Worm (Caenorhabditis elegans) whole organism, L3 larva: ENCODE data around the gene T05C12.11.

Source experiments
- R02D3.7 ChIP-seq: fragments of 150-350 bp; optimal IDR thresholded peaks from 2 replicates; lab custom pipeline; 2014; ENCODE audit warnings: missing biosample characterization, missing genetic modification characterization
- ZK546.5 ChIP-seq: sonication (generic microtip); optimal IDR thresholded peaks from 2 replicates; lab custom pipeline; 2017; ENCODE audit warnings: missing biosample characterization, missing genetic modification characterization
- aly-2 ChIP-seq: fragments of 150-350 bp; optimal IDR thresholded peaks from 2 replicates; lab custom pipeline; 2014; ENCODE audit warnings: missing biosample characterization, missing genetic modification characterization
- ama-1 ChIP-seq: fragments of 150-350 bp; optimal IDR thresholded peaks from 2 replicates; lab custom pipeline; 2018
- ceh-16 ChIP-seq: sonication (generic microtip); optimal IDR thresholded peaks from 2 replicates; lab custom pipeline; 2017; ENCODE audit warnings: missing biosample characterization, missing genetic modification characterization
- ceh-82 ChIP-seq: fragments of 150-350 bp; optimal IDR thresholded peaks from 2 replicates; lab custom pipeline; 2014; ENCODE audit warnings: missing biosample characterization, missing genetic modification characterization
- ceh-9 ChIP-seq: sonication (generic microtip); optimal IDR thresholded peaks from 2 replicates; lab custom pipeline; 2018; ENCODE audit warnings: missing biosample characterization, missing genetic modification characterization
- daf-12 ChIP-seq: fragments of 150-350 bp; optimal IDR thresholded peaks from 2 replicates; lab custom pipeline; 2014; ENCODE audit warnings: missing biosample characterization, missing genetic modification reagents, missing genetic modification characterization
- elt-1 ChIP-seq: fragments of 150-350 bp; optimal IDR thresholded peaks from 2 replicates; lab custom pipeline; 2014; ENCODE audit warnings: missing biosample characterization, missing genetic modification characterization
- elt-2 ChIP-seq: sonication (generic microtip); optimal IDR thresholded peaks from 2 replicates; lab custom pipeline; 2016; ENCODE audit warnings: missing genetic modification reagents, mild to moderate bottlenecking, missing genetic modification characterization, missing compliant biosample characterization
- elt-3 ChIP-seq, 3 experiments: fragments of 150-350 bp in 1 of 3; sonication (generic microtip) in 2 of 3; optimal IDR thresholded peaks; 2 replicates in 2 of 3; 4 replicates in 1 of 3; lab custom pipeline; 2014 to 2017; ENCODE audit warnings: missing biosample characterization in 3 of 3, missing genetic modification characterization in 3 of 3
- eor-1 ChIP-seq, 2 experiments: fragments of 150-350 bp; optimal IDR thresholded peaks; 2 replicates each; lab custom pipeline; 2014 to 2018; ENCODE audit warnings: missing biosample characterization in 2 of 2, missing genetic modification characterization in 2 of 2
- fkh-2 ChIP-seq: fragments of 150-350 bp; optimal IDR thresholded peaks from 2 replicates; lab custom pipeline; 2014; ENCODE audit warnings: missing biosample characterization, missing genetic modification reagents, missing genetic modification characterization
- fos-1 ChIP-seq: fragments of 150-350 bp; optimal IDR thresholded peaks from 2 replicates; lab custom pipeline; 2014; ENCODE audit warnings: missing biosample characterization, missing genetic modification characterization
- hmg-11 ChIP-seq: sonication (generic microtip); optimal IDR thresholded peaks from 2 replicates; lab custom pipeline; 2016; ENCODE audit warnings: missing genetic modification characterization, missing compliant biosample characterization
- jun-1 ChIP-seq: fragments of 150-350 bp; optimal IDR thresholded peaks from 2 replicates; lab custom pipeline; 2014; ENCODE audit warnings: missing biosample characterization, missing genetic modification reagents, missing genetic modification characterization
- lin-39 ChIP-seq: fragments of 150-350 bp; optimal IDR thresholded peaks from 2 replicates; lab custom pipeline; 2018; ENCODE audit warnings: missing biosample characterization, missing genetic modification reagents, missing genetic modification characterization
- mml-1 ChIP-seq: fragments of 150-350 bp; sonication (generic microtip); optimal IDR thresholded peaks from 3 replicates; lab custom pipeline; 2014; ENCODE audit warnings: missing biosample characterization, missing genetic modification characterization
- nhr-23 ChIP-seq: fragments of 150-350 bp; optimal IDR thresholded peaks from 2 replicates; lab custom pipeline; 2014; ENCODE audit warnings: missing biosample characterization, missing genetic modification reagents, missing genetic modification characterization
- nhr-237 ChIP-seq: fragments of 150-350 bp; optimal IDR thresholded peaks from 2 replicates; lab custom pipeline; 2014; ENCODE audit warnings: missing biosample characterization, missing genetic modification characterization
- nhr-28 ChIP-seq: fragments of 150-350 bp; optimal IDR thresholded peaks from 2 replicates; lab custom pipeline; 2014; ENCODE audit warnings: missing biosample characterization, missing genetic modification characterization
- nhr-43 ChIP-seq: sonication (generic microtip); optimal IDR thresholded peaks from 2 replicates; lab custom pipeline; 2016; ENCODE audit warnings: mild to moderate bottlenecking, missing genetic modification characterization, missing compliant biosample characterization; ENCODE audit not compliant: poor library complexity, severe bottlenecking
- nhr-67 ChIP-seq: fragments of 150-350 bp; optimal IDR thresholded peaks from 2 replicates; lab custom pipeline; 2014; ENCODE audit warnings: missing biosample characterization, missing genetic modification characterization
- pha-4 ChIP-seq: fragments of 150-350 bp; optimal IDR thresholded peaks from 2 replicates; lab custom pipeline; 2014; ENCODE audit warnings: missing biosample characterization, missing genetic modification reagents, missing genetic modification characterization
- pqm-1 ChIP-seq: fragments of 150-350 bp; optimal IDR thresholded peaks from 2 replicates; lab custom pipeline; 2017; ENCODE audit warnings: missing biosample characterization, missing genetic modification characterization, inconsistent platforms
- sea-2 ChIP-seq: fragments of 150-350 bp; sonication (generic microtip); optimal IDR thresholded peaks from 4 replicates; lab custom pipeline; 2014; ENCODE audit warnings: missing biosample characterization, missing genetic modification reagents, missing genetic modification characterization
- skn-1 ChIP-seq: fragments of 150-350 bp; optimal IDR thresholded peaks from 2 replicates; lab custom pipeline; 2014; ENCODE audit warnings: missing biosample characterization, missing genetic modification characterization
- snpc-4 ChIP-seq: fragments of 150-350 bp; optimal IDR thresholded peaks from 2 replicates; lab custom pipeline; 2014; ENCODE audit warnings: missing biosample characterization, missing genetic modification characterization
- tbx-2 ChIP-seq: sonication (generic microtip); optimal IDR thresholded peaks from 2 replicates; lab custom pipeline; 2016; ENCODE audit warnings: mild to moderate bottlenecking, missing genetic modification characterization, missing compliant biosample characterization
- unc-39 ChIP-seq: sonication (generic microtip); optimal IDR thresholded peaks from 4 replicates; lab custom pipeline; 2017; ENCODE audit warnings: missing biosample characterization, missing genetic modification characterization
- unc-62 ChIP-seq: fragments of 150-350 bp; sonication (generic microtip); optimal IDR thresholded peaks from 4 replicates; lab custom pipeline; 2014; ENCODE audit warnings: missing biosample characterization, missing genetic modification reagents, missing genetic modification characterization
- ztf-11 ChIP-seq: fragments of 150-350 bp; optimal IDR thresholded peaks from 2 replicates; lab custom pipeline; 2014; ENCODE audit warnings: missing biosample characterization, missing genetic modification characterization
- ztf-4 ChIP-seq: fragments of 150-350 bp; optimal IDR thresholded peaks from 2 replicates; lab custom pipeline; 2014; ENCODE audit warnings: missing biosample characterization, missing genetic modification characterization

Gene T05C12.11

ce11 chrII:8214367-8214766 lies 44.1 kb upstream of the T05C12.11 start, which contains the start of gene M110.10:
M110.10 (minus strand) TSS chrII:8214467.
- TF ChIP-seq pha-4 (peak; percentile 7), elt-1 (tag; lab: Kevin White, UChicago) (no peak)

ce11 chrII:8212680-8213079 lies 42.4 kb upstream of the T05C12.11 start, which contains the start of gene twk-3:
twk-3 (minus strand) TSS chrII:8212780.
- TF ChIP-seq sea-2 (GFP tag; lab: Kevin White, UChicago) = no peak
- TF ChIP-seq pqm-1 (tag; lab: Kevin White, UChicago) = no peak
- TF ChIP-seq nhr-23 = no peak
- no peak for TF ChIP-seq elt-2 (tag; lab: Kevin White, UChicago)
- no peak for TF ChIP-seq ztf-4
- no peak for TF ChIP-seq mml-1
- TF ChIP-seq ZK546.5 (tag; lab: Kevin White, UChicago) = no peak
- TF ChIP-seq nhr-67 = no peak
- no peak for TF ChIP-seq unc-62 (GFP tag; lab: Kevin White, UChicago)
- no peak for TF ChIP-seq ama-1
- TF ChIP-seq pha-4 = no peak
- no peak for TF ChIP-seq jun-1 (tag; lab: Kevin White, UChicago)

- TF ChIP-seq hmg-11 (tag; lab: Kevin White, UChicago) (no peak), tbx-2 (tag; lab: Kevin White, UChicago) (no peak), nhr-43 (tag; lab: Kevin White, UChicago) (no peak), ZK546.5 (tag; lab: Kevin White, UChicago) (no peak), unc-39 (no peak), eor-1 (tag; optimal IDR thresholded peaks at IDR 0.05; lab: Kevin White, UChicago) (no peak), sea-2 (GFP tag; lab: Kevin White, UChicago) (no peak), nhr-28 (tag; lab: Kevin White, UChicago) (no peak), ceh-82 (tag; lab: Kevin White, UChicago) (no peak), nhr-237 (tag; lab: Kevin White, UChicago) (no peak), fos-1 (tag; lab: Kevin White, UChicago) (no peak), ztf-11 (tag; lab: Kevin White, UChicago) (no peak), daf-12 (tag; lab: Kevin White, UChicago) (no peak)
- TF ChIP-seq, all 47 proteins: peak for 0
Observed at ce11 chrII:8209476-8209875, 39.2 kb upstream of the T05C12.11 start, which contains the start of gene M110.8. M110.8 (minus strand) TSS chrII:8209576.

- no peak for TF ChIP-seq R02D3.7
- TF ChIP-seq nhr-28 (tag; lab: Kevin White, UChicago) = no peak
- no peak for TF ChIP-seq fkh-2 (tag; lab: Kevin White, UChicago)
- TF ChIP-seq unc-62 (GFP tag; lab: Kevin White, UChicago) = no peak
- no peak for TF ChIP-seq nhr-43 (tag; lab: Kevin White, UChicago)
- TF ChIP-seq ceh-16 (tag; lab: Kevin White, UChicago) = no peak
- no peak for TF ChIP-seq nhr-237 (tag; lab: Kevin White, UChicago)
- TF ChIP-seq hmg-11 (tag; lab: Kevin White, UChicago) = no peak
- TF ChIP-seq ztf-4 = no peak
- TF ChIP-seq ZK546.5 (tag; lab: Kevin White, UChicago) = no peak
- peak; percentile 18 for TF ChIP-seq pha-4
- TF ChIP-seq elt-2 (tag; lab: Kevin White, UChicago) = peak; percentile 63
- TF ChIP-seq aly-2 (tag; lab: Kevin White, UChicago) = no peak
- no peak for TF ChIP-seq snpc-4 (tag; lab: Kevin White, UChicago)
- TF ChIP-seq elt-3 (tag; optimal IDR thresholded peaks at IDR 0.05; lab: Kevin White, UChicago) = no peak
- TF ChIP-seq skn-1 (tag; lab: Kevin White, UChicago) = peak; percentile 40
- TF ChIP-seq pqm-1 (tag; lab: Kevin White, UChicago) = peak; percentile 2
Observed at ce11 chrII:8205612-8206011, 35.3 kb upstream of the T05C12.11 start.

- TF ChIP-seq unc-62 (GFP tag; lab: Kevin White, UChicago) (no peak), nhr-23 (no peak), skn-1 (tag; lab: Kevin White, UChicago) (no peak), ceh-9 (no peak), mml-1 (no peak), pha-4 (no peak), lin-39 (no peak), snpc-4 (tag; lab: Kevin White, UChicago) (no peak)
Observed at ce11 chrII:8204039-8204438, 33.8 kb upstream of the T05C12.11 start, which contains the start of gene col-76. col-76 (plus strand) TSS chrII:8204339.
